Worm (Caenorhabditis elegans) whole organism, mixed stage, embryonic: ENCODE results near the gene Y43F8A.2.

Source experiments
- M03D4.4 ChIP-seq: sonication (generic microtip); optimal IDR thresholded peaks from 2 replicates; lab custom pipeline; 2017; ENCODE audit warnings: mild to moderate bottlenecking, missing genetic modification characterization, missing compliant biosample characterization
- blmp-1 ChIP-seq: fragments of 150-350 bp; optimal IDR thresholded peaks from 2 replicates; lab custom pipeline; 2014; ENCODE audit warnings: missing biosample characterization, missing genetic modification characterization
- ceh-43 ChIP-seq: fragments of 200-800 bp; sonication (Bioruptor generic); optimal IDR thresholded peaks from 2 replicates; lab custom pipeline; 2018; ENCODE audit warnings: mild to moderate bottlenecking, missing genetic modification characterization, moderate library complexity, missing compliant biosample characterization
- ceh-83 ChIP-seq: fragments of 200-800 bp; sonication (Bioruptor generic); optimal IDR thresholded peaks from 2 replicates; lab custom pipeline; 2018; ENCODE audit warnings: mild to moderate bottlenecking, missing genetic modification characterization, missing compliant biosample characterization
- ces-1 ChIP-seq: fragments of 150-350 bp; optimal IDR thresholded peaks from 2 replicates; lab custom pipeline; 2014; ENCODE audit warnings: missing biosample characterization, missing genetic modification reagents, missing genetic modification characterization
- cnd-1 ChIP-seq: fragments of 200-800 bp; sonication (Bioruptor generic); optimal IDR thresholded peaks from 2 replicates; lab custom pipeline; 2018; ENCODE audit warnings: mild to moderate bottlenecking, missing genetic modification characterization, missing compliant biosample characterization
- drap-1 ChIP-seq: fragments of 200-800 bp; sonication (Bioruptor generic); optimal IDR thresholded peaks from 3 replicates; lab custom pipeline; 2018; ENCODE audit warnings: mild to moderate bottlenecking, missing genetic modification characterization, missing compliant biosample characterization
- elt-1 ChIP-seq: sonication (generic microtip); optimal IDR thresholded peaks from 2 replicates; lab custom pipeline; 2017; ENCODE audit warnings: missing genetic modification characterization, mild to moderate bottlenecking, missing compliant biosample characterization, antibody characterized with exemption, moderate library complexity, borderline replicate concordance; ENCODE audit not compliant: insufficient read depth
- flh-1 ChIP-seq: fragments of 200-800 bp; sonication (Bioruptor generic); optimal IDR thresholded peaks from 2 replicates; lab custom pipeline; 2018; ENCODE audit warnings: mild to moderate bottlenecking, missing genetic modification characterization, moderate library complexity, missing compliant biosample characterization
- ham-2 ChIP-seq: fragments of 200-800 bp; sonication (Bioruptor generic); optimal IDR thresholded peaks from 2 replicates; lab custom pipeline; 2018; ENCODE audit warnings: mild to moderate bottlenecking, missing genetic modification characterization, missing compliant biosample characterization
- hlh-1 ChIP-seq: fragments of 150-350 bp; optimal IDR thresholded peaks from 2 replicates; lab custom pipeline; 2014; ENCODE audit warnings: missing biosample characterization, missing genetic modification reagents, missing genetic modification characterization
- lin-13 ChIP-seq: fragments of 150-350 bp; optimal IDR thresholded peaks from 2 replicates; lab custom pipeline; 2014; ENCODE audit warnings: missing biosample characterization, missing genetic modification characterization
- mep-1 ChIP-seq: fragments of 150-350 bp; optimal IDR thresholded peaks from 2 replicates; lab custom pipeline; 2017; ENCODE audit warnings: missing biosample characterization, missing genetic modification reagents, missing genetic modification characterization, inconsistent platforms
- nhr-2 ChIP-seq: fragments of 150-350 bp; optimal IDR thresholded peaks from 2 replicates; lab custom pipeline; 2014; ENCODE audit warnings: missing biosample characterization, missing genetic modification characterization
- nhr-237 ChIP-seq: fragments of 150-350 bp; optimal IDR thresholded peaks from 2 replicates; lab custom pipeline; 2014; ENCODE audit warnings: missing biosample characterization, missing genetic modification characterization
- nhr-28 ChIP-seq: fragments of 150-350 bp; optimal IDR thresholded peaks from 2 replicates; lab custom pipeline; 2014; ENCODE audit warnings: missing biosample characterization, missing genetic modification characterization
- nhr-76 ChIP-seq: sonication (generic microtip); optimal IDR thresholded peaks from 2 replicates; lab custom pipeline; 2017; ENCODE audit warnings: missing biosample characterization, missing genetic modification characterization
- pha-4 ChIP-seq: fragments of 150-350 bp; optimal IDR thresholded peaks from 2 replicates; lab custom pipeline; 2018; ENCODE audit warnings: missing biosample characterization, missing genetic modification reagents, missing genetic modification characterization
- sem-2 ChIP-seq: fragments of 200-800 bp; sonication (Bioruptor generic); optimal IDR thresholded peaks from 2 replicates; lab custom pipeline; 2018; ENCODE audit warnings: mild to moderate bottlenecking, missing genetic modification characterization, missing compliant biosample characterization
- snpc-4 ChIP-seq: fragments of 150-350 bp; optimal IDR thresholded peaks from 2 replicates; lab custom pipeline; 2014; ENCODE audit warnings: missing biosample characterization, missing genetic modification characterization
- sptf-1 ChIP-seq: sonication (generic microtip); optimal IDR thresholded peaks from 2 replicates; lab custom pipeline; 2017; ENCODE audit warnings: mild to moderate bottlenecking, missing genetic modification characterization, moderate library complexity, missing compliant biosample characterization
- tbx-8 ChIP-seq: fragments of 200-800 bp; sonication (Bioruptor generic); optimal IDR thresholded peaks from 2 replicates; lab custom pipeline; 2018; ENCODE audit warnings: mild to moderate bottlenecking, missing genetic modification characterization, moderate library complexity, missing compliant biosample characterization
- unc-39 ChIP-seq: fragments of 150-350 bp; optimal IDR thresholded peaks from 2 replicates; lab custom pipeline; 2014; ENCODE audit warnings: missing biosample characterization, missing genetic modification characterization
- unc-62 ChIP-seq: fragments of 150-350 bp; optimal IDR thresholded peaks from 2 replicates; lab custom pipeline; 2014; ENCODE audit warnings: missing biosample characterization, missing genetic modification reagents, missing genetic modification characterization
- ztf-11 ChIP-seq: fragments of 150-350 bp; optimal IDR thresholded peaks from 2 replicates; lab custom pipeline; 2014; ENCODE audit warnings: missing biosample characterization, missing genetic modification characterization

Gene Y43F8A.2

DNA sequence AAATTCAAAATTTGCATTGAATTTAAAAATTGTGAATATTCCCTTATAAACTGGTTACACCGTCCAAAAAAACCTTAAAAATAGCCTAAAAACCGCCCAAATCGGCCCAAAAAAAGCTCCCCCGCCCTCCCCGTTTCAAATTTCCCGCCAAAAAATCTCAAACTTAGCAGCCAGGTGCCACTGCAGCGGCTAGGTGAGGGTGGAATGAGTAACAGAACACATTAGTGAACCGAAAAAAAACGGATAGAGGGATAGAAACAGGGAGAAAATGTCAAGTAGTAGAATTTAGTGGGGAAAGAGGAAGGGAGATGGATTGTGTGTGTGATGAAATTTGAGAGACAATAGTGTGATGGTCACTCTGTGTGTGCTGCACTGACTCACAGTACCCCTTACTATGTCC lies 19.4 kb upstream of the Y43F8A.2 start:
- TF ChIP-seq flh-1 (GFP tag; lab: Kevin White, UChicago) (no peak), nhr-28 (tag; lab: Kevin White, UChicago) (no peak), nhr-2 (tag; lab: Kevin White, UChicago) (no peak), pha-4 (no peak), ceh-43 (GFP tag; lab: Kevin White, UChicago) (no peak), M03D4.4 (no peak), unc-39 (no peak), lin-13 (tag; lab: Kevin White, UChicago) (no peak), mep-1 (tag; lab: Kevin White, UChicago) (no peak), unc-62 (GFP tag; lab: Kevin White, UChicago) (no peak), sem-2 (no peak), nhr-76 (tag; lab: Kevin White, UChicago) (no peak), tbx-8 (GFP tag; lab: Kevin White, UChicago) (no peak), drap-1 (no peak), sptf-1 (no peak), hlh-1 (tag; lab: Kevin White, UChicago) (no peak), nhr-237 (tag; lab: Kevin White, UChicago) (no peak)

DNA sequence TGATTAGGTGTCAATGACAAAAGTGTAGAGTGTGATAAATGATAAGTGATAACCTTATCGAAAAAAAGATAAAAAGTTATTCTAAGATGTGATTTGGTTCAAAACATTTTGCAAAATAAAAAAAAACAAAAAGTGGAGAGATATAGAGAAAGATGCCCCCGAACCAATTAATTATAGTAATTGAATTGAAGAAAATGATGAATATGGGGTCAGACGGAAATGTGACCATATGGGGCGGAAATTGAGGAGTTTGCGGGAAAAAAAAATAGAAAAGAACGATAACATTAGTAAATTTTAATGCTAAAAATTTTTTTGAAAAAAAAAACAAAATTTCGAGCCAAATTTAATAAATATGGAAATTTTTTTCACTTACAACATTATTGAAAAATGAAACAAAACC lies 16.8 kb upstream of the Y43F8A.2 start:
- TF ChIP-seq sem-2 (no peak), nhr-28 (tag; lab: Kevin White, UChicago) (no peak), flh-1 (GFP tag; lab: Kevin White, UChicago) (no peak), ces-1 (GFP tag; lab: Kevin White, UChicago) (peak; percentile 88)

DNA sequence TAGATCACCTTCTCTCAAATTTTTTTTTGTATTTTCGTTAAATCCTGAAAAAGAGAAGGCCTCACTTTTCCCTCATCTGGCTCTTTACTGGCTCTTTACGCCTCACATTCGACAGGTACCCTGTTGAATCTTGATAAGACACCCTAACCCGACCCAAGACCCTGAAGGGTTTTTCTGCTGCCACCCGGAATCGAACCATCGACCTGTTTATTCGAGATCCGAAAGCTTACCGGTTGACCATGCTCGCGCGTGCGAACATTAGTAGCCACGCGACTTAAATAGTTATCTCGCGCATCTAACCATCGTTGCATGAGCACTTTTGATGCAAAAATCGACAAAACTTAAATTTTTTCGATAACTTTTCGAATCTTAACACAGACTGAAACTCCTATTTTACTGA lies 16.1 kb upstream of the Y43F8A.2 start:
- TF ChIP-seq pha-4: no peak
- TF ChIP-seq, all 35 proteins: peak for 0

DNA sequence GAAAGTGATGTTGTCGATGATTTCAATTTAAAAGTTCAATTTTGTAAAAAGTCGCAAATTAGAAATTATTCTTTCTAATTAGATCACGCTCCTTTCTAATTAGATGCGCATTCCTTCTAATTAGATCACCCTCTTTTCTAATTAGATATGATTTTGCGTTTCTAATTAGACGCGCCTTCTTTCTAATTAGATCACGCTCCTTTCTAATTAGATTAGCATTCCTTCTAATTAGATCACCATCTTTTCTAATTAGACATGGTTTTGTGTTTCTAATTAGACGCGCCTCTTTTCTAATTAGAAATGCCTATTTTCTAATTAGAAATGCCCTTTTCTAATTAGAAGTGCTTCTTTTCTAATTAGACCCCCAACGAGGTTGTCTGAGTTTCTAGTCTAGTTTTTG lies 14.6 kb upstream of the Y43F8A.2 start:
- no peak for TF ChIP-seq ztf-11 (tag; lab: Kevin White, UChicago)
- no peak for TF ChIP-seq mep-1 (tag; lab: Kevin White, UChicago)
- peak; percentile 66 for TF ChIP-seq ceh-43 (GFP tag; lab: Kevin White, UChicago)
- no peak for TF ChIP-seq ham-2 (GFP tag; lab: Kevin White, UChicago)
- no peak for TF ChIP-seq sem-2
- no peak for TF ChIP-seq nhr-2 (tag; lab: Kevin White, UChicago)
- TF ChIP-seq cnd-1 (tag; lab: Kevin White, UChicago): no peak
- no peak for TF ChIP-seq ceh-83
- TF ChIP-seq, all 35 proteins: peak for 1

DNA sequence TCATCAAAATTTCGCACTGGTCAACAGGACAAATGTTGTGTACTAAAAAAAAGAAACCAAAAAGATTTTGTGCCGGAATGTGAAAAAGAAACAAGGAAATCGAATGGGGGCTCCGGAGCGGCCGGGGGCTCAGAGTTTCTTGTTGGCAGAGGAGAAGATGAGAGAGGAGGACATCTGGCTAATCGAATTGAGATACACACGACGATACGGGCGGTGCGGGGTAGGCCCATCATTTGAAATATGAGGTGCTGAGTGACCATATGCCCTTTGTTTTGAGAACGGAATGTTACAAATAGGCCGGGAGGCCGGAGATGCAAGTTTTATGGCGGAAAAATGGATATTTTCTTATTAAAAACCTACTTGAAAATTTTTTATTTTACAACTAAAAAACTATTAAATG lies 13.3 kb upstream of the Y43F8A.2 start:
- TF ChIP-seq nhr-2 (tag; lab: Kevin White, UChicago) (no peak), M03D4.4 (no peak), ces-1 (GFP tag; lab: Kevin White, UChicago) (peak; percentile 76), hlh-1 (tag; lab: Kevin White, UChicago) (peak; percentile 44), snpc-4 (tag; lab: Kevin White, UChicago) (no peak), blmp-1 (tag; lab: Kevin White, UChicago) (no peak), unc-39 (no peak)

DNA sequence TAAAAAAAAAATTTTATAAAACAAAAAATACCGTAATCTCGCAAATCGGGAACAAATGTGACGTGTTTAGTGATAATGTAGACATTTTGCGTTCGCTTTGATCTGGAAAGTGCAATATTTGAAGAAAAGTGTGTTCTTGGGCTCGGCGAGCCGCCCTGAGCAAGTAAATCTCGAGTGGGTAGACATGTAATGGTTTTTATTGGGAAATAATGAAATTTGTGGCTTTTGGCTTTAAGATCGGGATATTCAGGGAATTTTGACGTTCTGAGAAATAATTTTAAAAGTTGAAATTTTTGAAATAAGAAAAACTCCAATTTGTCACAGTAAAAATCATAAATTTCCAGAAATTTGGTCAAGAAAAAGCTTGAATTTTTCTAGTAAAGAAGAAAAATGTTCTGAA lies 8.8 kb upstream of the Y43F8A.2 start, which contains the start of gene C14B4.2:
Gene C14B4.2 (minus strand): TSS at position 101 of the 400 bp plus-strand sequence.
- TF ChIP-seq drap-1: no peak
- TF ChIP-seq unc-39: no peak
- TF ChIP-seq mep-1 (tag; lab: Kevin White, UChicago): no peak
- no peak for TF ChIP-seq nhr-2 (tag; lab: Kevin White, UChicago)
- no peak for TF ChIP-seq lin-13 (tag; lab: Kevin White, UChicago)
- no peak for TF ChIP-seq flh-1 (GFP tag; lab: Kevin White, UChicago)
- no peak for TF ChIP-seq nhr-28 (tag; lab: Kevin White, UChicago)
- no peak for TF ChIP-seq M03D4.4

DNA sequence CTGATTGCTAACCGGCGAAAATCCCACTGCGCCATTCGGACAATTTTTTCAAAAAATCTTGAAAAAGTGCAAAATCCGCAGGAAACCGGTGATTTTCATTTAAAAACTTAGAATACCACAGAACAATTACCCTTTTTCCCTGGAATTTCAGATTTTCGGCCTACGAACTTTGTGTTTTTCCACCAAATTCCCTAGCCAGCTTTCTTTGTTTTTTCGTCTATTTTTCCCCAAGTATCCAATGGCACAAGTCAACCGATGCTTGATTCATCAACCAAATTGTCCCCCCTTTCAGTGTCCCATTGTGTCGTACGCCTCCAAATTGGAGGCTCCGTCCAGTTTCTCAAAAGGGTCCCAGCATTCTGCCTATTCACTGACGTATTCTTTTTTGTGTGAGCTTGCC lies 1.2 kb upstream of the Y43F8A.2 start, which contains the start of gene Y43F8A.1:
Gene Y43F8A.1 (plus strand): TSS at position 301 of the 400 bp plus-strand sequence.
- TF ChIP-seq ces-1 (GFP tag; lab: Kevin White, UChicago): no peak
- no peak for TF ChIP-seq elt-1
- no peak for TF ChIP-seq nhr-28 (tag; lab: Kevin White, UChicago)
- no peak for TF ChIP-seq pha-4
- no peak for TF ChIP-seq cnd-1 (tag; lab: Kevin White, UChicago)
- TF ChIP-seq ceh-43 (GFP tag; lab: Kevin White, UChicago): no peak
